Fruit fly (Drosophila melanogaster) S2 (cell line): ENCODE results near the gene NLaz.
A peak's percentile ranks its signal among the peaks of the same experiment; 100 is the strongest.

Experiments
- CG8478 ChIP-seq: fragments of >200 bp; optimal IDR thresholded peaks from 2 replicates; lab custom pipeline; 2018
- CTCF ChIP-seq, 2 experiments: fragments of >200 bp; optimal IDR thresholded peaks; 2 replicates each; lab custom pipeline; 2018

NLaz gene

dm6 chr2L:1355824-1356223 is 5.8 kb downstream of the NLaz start, which contains the start of gene CG5565:
Gene CG5565, minus strand, starts transcription at chr2L:1355924.
- no peak for TF ChIP-seq CTCF (optimal IDR thresholded peaks at IDR 0.05; lab: Kevin White, UChicago)
- no peak for TF ChIP-seq CG8478 (lab: Kevin White, UChicago)

dm6 chr2L:1354819-1355218 is 6.8 kb downstream of the NLaz start, which contains the start of gene CG31924:
Gene CG31924, minus strand, starts transcription at chr2L:1354919.
- TF ChIP-seq CG8478 (lab: Kevin White, UChicago) (no peak), CTCF (optimal IDR thresholded peaks at IDR 0.05; lab: Kevin White, UChicago) (no peak)

- TF ChIP-seq CTCF (optimal IDR thresholded peaks at IDR 0.05; lab: Kevin White, UChicago) (no peak), CG8478 (lab: Kevin White, UChicago) (no peak)
Measured at dm6 chr2L:1354009-1354408, 7.6 kb downstream of the NLaz start, which contains the start of gene CG5561. Gene CG5561, minus strand, starts transcription at chr2L:1354109.

dm6 chr2L:1352768-1353167 is 8.9 kb downstream of the NLaz start, which contains the start of gene CG5556:
Gene CG5556, minus strand, starts transcription at chr2L:1352868.
- TF ChIP-seq CG8478 (lab: Kevin White, UChicago), result no peak
- no peak for TF ChIP-seq CTCF (optimal IDR thresholded peaks at IDR 0.05; lab: Kevin White, UChicago)

dm6 chr2L:1346034-1346433 is 15.6 kb downstream of the NLaz start:
- TF ChIP-seq CTCF (optimal IDR thresholded peaks at IDR 0.05; lab: Kevin White, UChicago) (peak; percentile 16 to 53), CG8478 (lab: Kevin White, UChicago) (no peak)

- no peak for TF ChIP-seq CTCF (optimal IDR thresholded peaks at IDR 0.05; lab: Kevin White, UChicago)
- TF ChIP-seq CG8478 (lab: Kevin White, UChicago), result no peak
Measured at dm6 chr2L:1344071-1344470, 17.6 kb downstream of the NLaz start, which contains the start of the genes CG33922 and Cdlc2. Gene CG33922, minus strand, starts transcription at chr2L:1344171. Gene Cdlc2, plus strand, starts transcription at chr2L:1344400.

dm6 chr2L:1341995-1342394 is 19.6 kb downstream of the NLaz start, which contains the start of gene CG33923:
Gene CG33923, minus strand, starts transcription at chr2L:1342095.
- TF ChIP-seq CG8478 (lab: Kevin White, UChicago) (no peak), CTCF (optimal IDR thresholded peaks at IDR 0.05; lab: Kevin White, UChicago) (no peak)

dm6 chr2L:1333828-1334227 is 27.8 kb downstream of the NLaz start, which contains the start of gene CG5440:
Gene CG5440, plus strand, starts transcription at chr2L:1334128.
- TF ChIP-seq CG8478 (lab: Kevin White, UChicago) (no peak), CTCF (optimal IDR thresholded peaks at IDR 0.05; lab: Kevin White, UChicago) (no peak)

dm6 chr2L:1328861-1329260 is 32.8 kb downstream of the NLaz start, which contains the start of gene a5:
Gene a5, plus strand, starts transcription at chr2L:1329161.
- TF ChIP-seq CTCF (optimal IDR thresholded peaks at IDR 0.05; lab: Kevin White, UChicago) (no peak), CG8478 (lab: Kevin White, UChicago) (no peak)

- TF ChIP-seq CTCF (optimal IDR thresholded peaks at IDR 0.05; lab: Kevin White, UChicago), result no peak
- no peak for TF ChIP-seq CG8478 (lab: Kevin White, UChicago)
Measured at dm6 chr2L:1316422-1316821, 45.2 kb downstream of the NLaz start.

- TF ChIP-seq CTCF (optimal IDR thresholded peaks at IDR 0.05; lab: Kevin White, UChicago) (no peak), CG8478 (lab: Kevin White, UChicago) (no peak)
Measured at dm6 chr2L:1315283-1315682, 46.3 kb downstream of the NLaz start.

dm6 chr2L:1312321-1312720 is 49.3 kb downstream of the NLaz start:
- TF ChIP-seq CG8478 (lab: Kevin White, UChicago) (no peak), CTCF (optimal IDR thresholded peaks at IDR 0.05; lab: Kevin White, UChicago) (no peak)
